5 worm cellular contexts compared by ENCODE assay signal in genomic region chrIII:10818364-10818763, ce11.
TF ChIP-seq lines count a peak whose summit lies in the region.

No protein-coding gene starts in this region.

TF ChIP-seq in whole organism, L1 larva, 84 proteins besides CTCF, POLR2A, EP300 and RAD21 (continues in another document):
- TF ChIP-seq snpc-4 (tag; optimal IDR thresholded peaks at IDR 0.05; lab: Kevin White, UChicago) (no peak), nhr-85 (tag; lab: Kevin White, UChicago) (peak; percentile 62), ceh-90 (tag; optimal IDR thresholded peaks at IDR 0.05; lab: Kevin White, UChicago) (no peak), lir-3 (tag; optimal IDR thresholded peaks at IDR 0.05; lab: Kevin White, UChicago; ENCODE audit: poor library complexity) (no peak), ceh-88 (GFP tag; IDR thresholded peaks at IDR 0.05; lab: Robert Waterston, UW) (no peak), ztf-4 (tag; optimal IDR thresholded peaks at IDR 0.05; lab: Kevin White, UChicago) (no peak), C16A3.4 (tag; optimal IDR thresholded peaks at IDR 0.05; lab: Kevin White, UChicago) (peak; percentile 75), irx-1 (tag; optimal IDR thresholded peaks at IDR 0.05; lab: Kevin White, UChicago) (no peak), lin-39 (tag; optimal IDR thresholded peaks at IDR 0.05; lab: Kevin White, UChicago) (no peak), efl-3 (GFP tag; optimal IDR thresholded peaks at IDR 0.05; lab: Kevin White, UChicago) (no peak), tbx-2 (tag; optimal IDR thresholded peaks at IDR 0.05; lab: Kevin White, UChicago) (peak; percentile 44), elt-3 (tag; optimal IDR thresholded peaks at IDR 0.05; lab: Kevin White, UChicago) (peak in 1 of 6 experiments; percentile 25), Y116A8C.19 (tag; optimal IDR thresholded peaks at IDR 0.05; lab: Kevin White, UChicago; ENCODE audit: borderline replicate concordance) (no peak), sox-4 (tag; optimal IDR thresholded peaks at IDR 0.05; lab: Kevin White, UChicago) (no peak), pax-3 (tag; optimal IDR thresholded peaks at IDR 0.05; lab: Kevin White, UChicago) (peak; percentile 32), nhr-84 (tag; optimal IDR thresholded peaks at IDR 0.05; lab: Kevin White, UChicago) (no peak), unc-98 (GFP tag; IDR thresholded peaks at IDR 0.05; lab: Robert Waterston, UW) (no peak), hlh-4 (tag; optimal IDR thresholded peaks at IDR 0.05; lab: Kevin White, UChicago) (no peak), unc-86 (tag; optimal IDR thresholded peaks at IDR 0.05; lab: Kevin White, UChicago) (peak; percentile 47)

TF ChIP-seq in whole organism, L3 larva, 47 proteins besides CTCF, POLR2A, EP300 and RAD21 (continues in another document):
- TF ChIP-seq nhr-76 (tag; optimal IDR thresholded peaks at IDR 0.05; lab: Kevin White, UChicago) (no peak), nhr-25 (tag; optimal IDR thresholded peaks at IDR 0.05; lab: Kevin White, UChicago) (peak; percentile 77), lsy-12 (tag; optimal IDR thresholded peaks at IDR 0.05; lab: Kevin White, UChicago) (peak; percentile 66), daf-12 (tag; optimal IDR thresholded peaks at IDR 0.05; lab: Kevin White, UChicago) (no peak), mdl-1 (tag; optimal IDR thresholded peaks at IDR 0.05; lab: Kevin White, UChicago) (no peak), unc-39 (tag; optimal IDR thresholded peaks at IDR 0.05; lab: Kevin White, UChicago) (no peak), nhr-77 (tag; optimal IDR thresholded peaks at IDR 0.05; lab: Kevin White, UChicago) (no peak), pqm-1 (tag; optimal IDR thresholded peaks at IDR 0.05; lab: Kevin White, UChicago) (peak; percentile 65), R02D3.7 (tag; optimal IDR thresholded peaks at IDR 0.05; lab: Kevin White, UChicago) (no peak), ZK546.5 (tag; optimal IDR thresholded peaks at IDR 0.05; lab: Kevin White, UChicago) (no peak), snpc-4 (tag; optimal IDR thresholded peaks at IDR 0.05; lab: Kevin White, UChicago) (peak; percentile 57), nhr-43 (tag; optimal IDR thresholded peaks at IDR 0.05; lab: Kevin White, UChicago; ENCODE audit: poor library complexity, severe bottlenecking) (no peak), egl-27 (tag; optimal IDR thresholded peaks at IDR 0.05; lab: Kevin White, UChicago) (no peak), elt-1 (tag; optimal IDR thresholded peaks at IDR 0.05; lab: Kevin White, UChicago) (no peak), nfya-1 (tag; optimal IDR thresholded peaks at IDR 0.05; lab: Kevin White, UChicago; ENCODE audit: insufficient read depth) (peak; percentile 75), zag-1 (tag; optimal IDR thresholded peaks at IDR 0.05; lab: Kevin White, UChicago) (no peak), fos-1 (tag; optimal IDR thresholded peaks at IDR 0.05; lab: Kevin White, UChicago) (no peak), ceh-28 (tag; optimal IDR thresholded peaks at IDR 0.05; lab: Kevin White, UChicago) (peak; percentile 33), nhr-11 (tag; optimal IDR thresholded peaks at IDR 0.05; lab: Kevin White, UChicago) (no peak)

TF ChIP-seq in whole organism, early embryonic, 17 proteins besides CTCF, POLR2A, EP300 and RAD21:
- TF ChIP-seq ceh-13 (GFP tag; optimal IDR thresholded peaks at IDR 0.05; lab: Kevin White, UChicago), result no peak
- peak; percentile 59 for TF ChIP-seq hmg-4 (GFP tag; optimal IDR thresholded peaks at IDR 0.05; lab: Kevin White, UChicago)

TF ChIP-seq in whole organism, midembryonic, 9 proteins besides CTCF, POLR2A, EP300 and RAD21:
- TF ChIP-seq ztf-29 (GFP tag; IDR thresholded peaks at IDR 0.05; lab: Robert Waterston, UW), result no peak
- no peak for TF ChIP-seq tab-1 (GFP tag; IDR thresholded peaks at IDR 0.05; lab: Robert Waterston, UW)
- TF ChIP-seq cog-1 (tag; optimal IDR thresholded peaks at IDR 0.05; lab: Kevin White, UChicago), result no peak
- no peak for TF ChIP-seq ref-1 (GFP tag; conservative IDR thresholded peaks at IDR 0.05; lab: Robert Waterston, UW)
- peak; percentile 48; the same call in 1 of the 2 replicates for TF ChIP-seq T22C8.4 (GFP tag; IDR thresholded peaks at IDR 0.05; lab: Robert Waterston, UW)
- peak; percentile 66; the same call in 1 of the 2 replicates for TF ChIP-seq ztf-23 (GFP tag; IDR thresholded peaks at IDR 0.05; lab: Robert Waterston, UW)
- TF ChIP-seq klf-2 (GFP tag; conservative IDR thresholded peaks at IDR 0.05; lab: Robert Waterston, UW), result no peak
- TF ChIP-seq flt-1 (GFP tag; IDR thresholded peaks at IDR 0.05; lab: Robert Waterston, UW), result peak; percentile 58; the same call in 1 of the 2 replicates

TF ChIP-seq in whole organism, young adult, 124 proteins besides CTCF, POLR2A, EP300 and RAD21:
- TF ChIP-seq let-526 (GFP tag; IDR thresholded peaks at IDR 0.05; lab: Robert Waterston, UW), result peak; percentile 14; the same call in 1 of the 2 replicates
- TF ChIP-seq attf-5 (GFP tag; optimal IDR thresholded peaks at IDR 0.05; lab: Kevin White, UChicago), result peak; percentile 49
- TF ChIP-seq fkh-3 (tag; optimal IDR thresholded peaks at IDR 0.05; lab: Kevin White, UChicago), result no peak
- TF ChIP-seq egrh-3 (GFP tag; IDR thresholded peaks at IDR 0.05; lab: Robert Waterston, UW), result peak; percentile 13; the same call in 1 of the 2 replicates
- TF ChIP-seq tlf-1 (GFP tag; optimal IDR thresholded peaks at IDR 0.05; lab: Kevin White, UChicago), result peak; percentile 4
- peak in 1 of 3 experiments; percentile 18 for TF ChIP-seq lin-35 (GFP tag; optimal IDR thresholded peaks at IDR 0.05; lab: Kevin White, UChicago)
- TF ChIP-seq snpc-4 (GFP tag; optimal IDR thresholded peaks at IDR 0.05; lab: Kevin White, UChicago), result peak; percentile 5
- peak in 2 of 4 experiments; percentile 30 to 31 for TF ChIP-seq snpc-4 (tag; optimal IDR thresholded peaks at IDR 0.05; lab: Kevin White, UChicago)
- TF ChIP-seq ztf-18 (tag; optimal IDR thresholded peaks at IDR 0.05; lab: Kevin White, UChicago), result peak; percentile 19
- no peak for TF ChIP-seq F37B4.10 (GFP tag; IDR thresholded peaks at IDR 0.05; lab: Robert Waterston, UW)
- TF ChIP-seq madf-10 (tag; optimal IDR thresholded peaks at IDR 0.05; lab: Kevin White, UChicago), result peak; percentile 10
- TF ChIP-seq F39B2.1 (GFP tag; IDR thresholded peaks at IDR 0.05; lab: Robert Waterston, UW), result 0 out of 2 replicates have a peak, but pooled peaks have one; percentile 4
- no peak for TF ChIP-seq nhr-120 (GFP tag; IDR thresholded peaks at IDR 0.05; lab: Robert Waterston, UW)
- peak; percentile 76 for TF ChIP-seq dox-1 (GFP tag; IDR thresholded peaks at IDR 0.05; lab: Robert Waterston, UW)
- TF ChIP-seq zfh-2 (GFP tag; conservative IDR thresholded peaks at IDR 0.05; lab: Robert Waterston, UW), result peak; percentile 54; the same call in 1 of the 2 replicates
- TF ChIP-seq Y67H2A.10 (GFP tag; conservative IDR thresholded peaks at IDR 0.05; lab: Robert Waterston, UW), result no peak
- TF ChIP-seq ekl-4 (GFP tag; IDR thresholded peaks at IDR 0.05; lab: Robert Waterston, UW), result peak; percentile 50; the same call in 1 of the 2 replicates
- peak; percentile 24 for TF ChIP-seq die-1 (tag; optimal IDR thresholded peaks at IDR 0.05; lab: Kevin White, UChicago)
- peak; percentile 66 for TF ChIP-seq ceh-27 (GFP tag; optimal IDR thresholded peaks at IDR 0.05; lab: Kevin White, UChicago)
- TF ChIP-seq repo-1 (tag; optimal IDR thresholded peaks at IDR 0.05; lab: Kevin White, UChicago), result peak; percentile 12
- TF ChIP-seq atf-7 (tag; optimal IDR thresholded peaks at IDR 0.05; lab: Kevin White, UChicago), result peak; percentile 51
- TF ChIP-seq nhr-80 (tag; optimal IDR thresholded peaks at IDR 0.05; lab: Kevin White, UChicago), result peak; percentile 71
- TF ChIP-seq nhr-179 (tag; optimal IDR thresholded peaks at IDR 0.05; lab: Kevin White, UChicago), result no peak
- peak; percentile 60 for TF ChIP-seq mcd-1 (GFP tag; IDR thresholded peaks at IDR 0.05; lab: Robert Waterston, UW)
- peak; percentile 38 for TF ChIP-seq lin-54 (GFP tag; optimal IDR thresholded peaks at IDR 0.05; lab: Kevin White, UChicago)
- peak; percentile 49 for TF ChIP-seq ztf-26 (tag; optimal IDR thresholded peaks at IDR 0.05; lab: Kevin White, UChicago)
- peak; percentile 49 for TF ChIP-seq madf-6 (GFP tag; IDR thresholded peaks at IDR 0.05; lab: Robert Waterston, UW)
- TF ChIP-seq F55B11.4 (tag; optimal IDR thresholded peaks at IDR 0.05; lab: Kevin White, UChicago; ENCODE audit: borderline replicate concordance, insufficient read depth), result no peak
- no peak for TF ChIP-seq dpff-1 (tag; optimal IDR thresholded peaks at IDR 0.05; lab: Kevin White, UChicago)
- 0 out of 2 replicates have a peak, but pooled peaks have one; percentile 24 for TF ChIP-seq K11D2.4 (GFP tag; IDR thresholded peaks at IDR 0.05; lab: Robert Waterston, UW)
- TF ChIP-seq tbp1 (GFP tag; optimal IDR thresholded peaks at IDR 0.05; lab: Kevin White, UChicago), result peak; percentile 10
- TF ChIP-seq let-607 (tag; optimal IDR thresholded peaks at IDR 0.05; lab: Kevin White, UChicago), result peak; percentile 64 to 88
- 0 out of 2 replicates have a peak, but pooled peaks have one; percentile 4 for TF ChIP-seq madf-3 (GFP tag; IDR thresholded peaks at IDR 0.05; lab: Robert Waterston, UW)
- peak; percentile 62 for TF ChIP-seq lin-40 (tag; optimal IDR thresholded peaks at IDR 0.05; lab: Kevin White, UChicago)
- TF ChIP-seq ZK185.1 (tag; optimal IDR thresholded peaks at IDR 0.05; lab: Kevin White, UChicago; ENCODE audit: poor library complexity, severe bottlenecking), result peak; percentile 69
- TF ChIP-seq hmg-1.2 (GFP tag; IDR thresholded peaks at IDR 0.05; lab: Robert Waterston, UW), result peak; percentile 43
- peak; percentile 36; the same call in 1 of the 2 replicates for TF ChIP-seq lin-26 (GFP tag; IDR thresholded peaks at IDR 0.05; lab: Robert Waterston, UW)
- peak; percentile 14 for TF ChIP-seq nhr-90 (tag; optimal IDR thresholded peaks at IDR 0.05; lab: Kevin White, UChicago)
- TF ChIP-seq cebp-1 (GFP tag; IDR thresholded peaks at IDR 0.05; lab: Robert Waterston, UW), result no peak
- peak; percentile 69 for TF ChIP-seq cebp-1 (tag; optimal IDR thresholded peaks at IDR 0.05; lab: Kevin White, UChicago)
- TF ChIP-seq mel-28 (tag; optimal IDR thresholded peaks at IDR 0.05; lab: Kevin White, UChicago; ENCODE audit: borderline replicate concordance), result no peak
- 0 out of 2 replicates have a peak, but pooled peaks have one; percentile 34 for TF ChIP-seq Y95B8A.8 (GFP tag; IDR thresholded peaks at IDR 0.05; lab: Robert Waterston, UW)
- peak; percentile 15 for TF ChIP-seq K12H6.12 (tag; optimal IDR thresholded peaks at IDR 0.05; lab: Kevin White, UChicago)
- TF ChIP-seq hsf-1 (GFP tag; IDR thresholded peaks at IDR 0.05; lab: Robert Waterston, UW), result peak; percentile 74
- TF ChIP-seq F33H1.4 (GFP tag; IDR thresholded peaks at IDR 0.05; lab: Robert Waterston, UW), result no peak
- 0 out of 2 replicates have a peak, but pooled peaks have one; percentile 22 for TF ChIP-seq pbrm-1 (GFP tag; IDR thresholded peaks at IDR 0.05; lab: Robert Waterston, UW)

Comparison
In these comparisons a context has a peak if more than half of its experiments do, and no peak if none do; other contexts are left out.
1. Of the 8 proteins assayed by ChIP-seq in both whole organism, young adult and whole organism, L1 larva: peak only in whole organism, young adult: snpc-4; only in whole organism, L1 larva: ama-1, dpl-1, efl-1 and unc-130; in both: nhr-90; in neither: 1; mixed calls (peak in some experiments, not most) for 1.